Fruit fly (Drosophila melanogaster) whole organism, embryonic: ENCODE results near the gene veli.
A peak's percentile ranks its signal among the peaks of the same experiment; 100 is the strongest.

Experiments used
- Adf1 ChIP-seq: fragments of 200-800 bp; sonication (Bioruptor generic); IDR thresholded peaks from 2 replicates; pipeline ENCODE4 v1.3.6; 2022; ENCODE audit warnings: missing biosample characterization, missing genetic modification characterization
- Atf3 ChIP-seq: fragments of 200-800 bp; sonication (Bioruptor generic); optimal IDR thresholded peaks from 3 replicates; lab custom pipeline; 2016; ENCODE audit warnings: missing biosample characterization, missing genetic modification characterization
- B-H2 ChIP-seq: fragments of 200-800 bp; sonication (Bioruptor generic); optimal IDR thresholded peaks from 2 replicates; lab custom pipeline; 2018; ENCODE audit warnings: missing biosample characterization, mild to moderate bottlenecking, missing genetic modification characterization
- CG10267 ChIP-seq: fragments of 200-800 bp; sonication (Bioruptor generic); optimal IDR thresholded peaks from 2 replicates; lab custom pipeline; 2018; ENCODE audit warnings: missing biosample characterization, mild to moderate bottlenecking, missing genetic modification characterization, moderate library complexity
- CG10431 ChIP-seq: fragments of 200-800 bp; sonication (Bioruptor generic); optimal IDR thresholded peaks from 3 replicates; lab custom pipeline; 2018; ENCODE audit warnings: missing biosample characterization, mild to moderate bottlenecking, missing genetic modification characterization
- CG11696 ChIP-seq: fragments of 200-800 bp; sonication (Bioruptor generic); IDR thresholded peaks from 2 replicates; pipeline ENCODE4 v1.3.6; 2022; ENCODE audit warnings: missing biosample characterization, missing genetic modification characterization
- CG12391 ChIP-seq: fragments of 200-800 bp; sonication (Bioruptor generic); optimal IDR thresholded peaks from 3 replicates; lab custom pipeline; 2018; ENCODE audit warnings: missing biosample characterization, mild to moderate bottlenecking, missing genetic modification characterization, moderate library complexity
- CG17328 ChIP-seq: fragments of 200-800 bp; sonication (Bioruptor generic); IDR thresholded peaks from 2 replicates; pipeline ENCODE4 v1.3.6; 2022; ENCODE audit warnings: missing biosample characterization, missing genetic modification characterization
- CG18619 ChIP-seq: fragments of 200-800 bp; sonication (Bioruptor generic); optimal IDR thresholded peaks from 3 replicates; lab custom pipeline; 2017; ENCODE audit warnings: missing biosample characterization, mild to moderate bottlenecking, missing genetic modification characterization
- CG2678 ChIP-seq: fragments of 200-800 bp; sonication (Bioruptor generic); optimal IDR thresholded peaks from 3 replicates; lab custom pipeline; 2019; ENCODE audit warnings: missing biosample characterization, mild to moderate bottlenecking, missing genetic modification characterization, moderate library complexity
- CG2712 ChIP-seq: fragments of 200-800 bp; optimal IDR thresholded peaks from 3 replicates; lab custom pipeline; 2019; ENCODE audit warnings: missing biosample characterization, mild to moderate bottlenecking, missing genetic modification characterization, moderate library complexity
- CG30431 ChIP-seq: fragments of 200-800 bp; sonication (Bioruptor generic); optimal IDR thresholded peaks from 2 replicates; lab custom pipeline; 2017; ENCODE audit warnings: missing biosample characterization, missing genetic modification characterization
- CG4617 ChIP-seq: fragments of 200-800 bp; sonication (Bioruptor generic); optimal IDR thresholded peaks from 3 replicates; lab custom pipeline; 2016; ENCODE audit warnings: missing biosample characterization, missing genetic modification characterization, borderline replicate concordance
- CG6689 ChIP-seq: fragments of 200-800 bp; sonication (Bioruptor generic); IDR thresholded peaks from 2 replicates; pipeline ENCODE4 v1.3.6; 2022; ENCODE audit warnings: missing biosample characterization, missing genetic modification characterization
- CG7928 ChIP-seq: fragments of 200-800 bp; sonication (Bioruptor generic); optimal IDR thresholded peaks from 2 replicates; lab custom pipeline; 2017; ENCODE audit warnings: missing biosample characterization, mild to moderate bottlenecking, missing genetic modification characterization
- CG7987 ChIP-seq: fragments of 200-800 bp; sonication (Bioruptor generic); optimal IDR thresholded peaks from 2 replicates; lab custom pipeline; 2018; ENCODE audit warnings: missing biosample characterization, mild to moderate bottlenecking, missing genetic modification characterization, moderate library complexity
- CG8359 ChIP-seq: fragments of 200-800 bp; sonication (Bioruptor generic); optimal IDR thresholded peaks from 2 replicates; lab custom pipeline; 2017; ENCODE audit warnings: missing biosample characterization, mild to moderate bottlenecking, missing genetic modification characterization, borderline replicate concordance
- CG8765 ChIP-seq: fragments of 200-800 bp; sonication (Bioruptor generic); IDR thresholded peaks from 2 replicates; pipeline ENCODE4 v1.3.6; 2022; ENCODE audit warnings: missing biosample characterization, missing genetic modification characterization
- CG9817 ChIP-seq: fragments of 200-800 bp; sonication (Bioruptor generic); optimal IDR thresholded peaks from 2 replicates; lab custom pipeline; 2018; ENCODE audit warnings: missing biosample characterization, mild to moderate bottlenecking, missing genetic modification characterization, moderate library complexity
- CrebB ChIP-seq: fragments of 200-800 bp; sonication (Bioruptor generic); optimal IDR thresholded peaks from 3 replicates; lab custom pipeline; 2018; ENCODE audit warnings: missing biosample characterization, mild to moderate bottlenecking, missing genetic modification characterization
- D ChIP-seq, 2 experiments: fragments of 200-800 bp in 1 of 2; fragments of >200 bp in 1 of 2; sonication (Bioruptor generic) in 1 of 2; optimal IDR thresholded peaks; 2 replicates in 1 of 2; 3 replicates in 1 of 2; lab custom pipeline; 2017; ENCODE audit warnings: mild to moderate bottlenecking in 1 of 2, missing biosample characterization in 1 of 2, missing genetic modification characterization in 1 of 2, missing genetic modification reagents in 1 of 2
- D19B ChIP-seq: fragments of 200-800 bp; sonication (Bioruptor generic); optimal IDR thresholded peaks from 2 replicates; lab custom pipeline; 2017; ENCODE audit warnings: missing biosample characterization, mild to moderate bottlenecking, missing genetic modification characterization
- ERR ChIP-seq: fragments of 200-800 bp; sonication (Bioruptor generic); optimal IDR thresholded peaks from 2 replicates; lab custom pipeline; 2016; ENCODE audit warnings: missing biosample characterization, missing genetic modification characterization
- Ets65A ChIP-seq: fragments of 200-800 bp; sonication (Bioruptor generic); peaks from one replicate; lab custom pipeline; 2016; ENCODE audit warnings: missing biosample characterization, missing genetic modification characterization
- Ets97D ChIP-seq: fragments of 200-800 bp; sonication (Bioruptor generic); optimal IDR thresholded peaks from 3 replicates; lab custom pipeline; 2016; ENCODE audit warnings: missing biosample characterization, missing genetic modification characterization
- Hand ChIP-seq: fragments of 200-800 bp; sonication (Bioruptor generic); optimal IDR thresholded peaks from 2 replicates; lab custom pipeline; 2017; ENCODE audit warnings: mild to moderate bottlenecking, missing biosample characterization, missing genetic modification reagents, missing genetic modification characterization
- HmgD ChIP-seq: fragments of 200-800 bp; sonication (Bioruptor generic); optimal IDR thresholded peaks from 3 replicates; lab custom pipeline; 2016; ENCODE audit warnings: missing biosample characterization, missing genetic modification characterization
- Hmx ChIP-seq: fragments of 200-800 bp; sonication (Bioruptor generic); optimal IDR thresholded peaks from 2 replicates; lab custom pipeline; 2016; ENCODE audit warnings: missing biosample characterization, missing genetic modification characterization
- Hr78 ChIP-seq, 2 experiments: fragments of 200-800 bp in 1 of 2; fragments of >200 bp in 1 of 2; sonication (Bioruptor generic) in 1 of 2; optimal IDR thresholded peaks; 2 replicates each; lab custom pipeline; 2017 to 2019; ENCODE audit warnings: missing biosample characterization in 2 of 2, missing genetic modification characterization in 2 of 2, mild to moderate bottlenecking in 1 of 2, moderate library complexity in 1 of 2
- Kr ChIP-seq: fragments of 200-800 bp; sonication (Bioruptor generic); optimal IDR thresholded peaks from 2 replicates; lab custom pipeline; 2017; ENCODE audit warnings: missing biosample characterization, mild to moderate bottlenecking, missing genetic modification characterization
- Lpt ChIP-seq: fragments of >200 bp; optimal IDR thresholded peaks from 2 replicates; lab custom pipeline; 2018; ENCODE audit warnings: missing biosample characterization, missing genetic modification characterization
- Meics ChIP-seq: fragments of 200-800 bp; sonication (Bioruptor generic); optimal IDR thresholded peaks from 2 replicates; lab custom pipeline; 2017; ENCODE audit warnings: missing biosample characterization, mild to moderate bottlenecking, missing genetic modification characterization
- Myb ChIP-seq: fragments of 200-800 bp; sonication (Bioruptor generic); optimal IDR thresholded peaks from 2 replicates; lab custom pipeline; 2016; ENCODE audit warnings: missing biosample characterization, missing genetic modification characterization
- NC2β ChIP-seq: fragments of 200-800 bp; sonication (Bioruptor generic); optimal IDR thresholded peaks from 2 replicates; lab custom pipeline; 2016; ENCODE audit warnings: missing biosample characterization, missing genetic modification characterization
- NFAT ChIP-seq: fragments of 200-800 bp; sonication (Bioruptor generic); IDR thresholded peaks from 2 replicates; pipeline ENCODE4 v1.3.6; 2022; ENCODE audit warnings: missing biosample characterization, missing genetic modification characterization
- Optix ChIP-seq: fragments of 200-800 bp; sonication (Bioruptor generic); IDR thresholded peaks from 3 replicates; pipeline ENCODE4 v1.3.6; 2022; ENCODE audit warnings: missing biosample characterization, missing genetic modification characterization
- PHDP ChIP-seq: fragments of 200-800 bp; sonication (Bioruptor generic); optimal IDR thresholded peaks from 3 replicates; lab custom pipeline; 2018; ENCODE audit warnings: missing biosample characterization, mild to moderate bottlenecking, missing genetic modification characterization, moderate library complexity
- ara ChIP-seq: fragments of 200-800 bp; sonication (Bioruptor generic); IDR thresholded peaks from 2 replicates; pipeline ENCODE4 v1.3.6; 2022; ENCODE audit warnings: missing biosample characterization, missing genetic modification characterization
- chm ChIP-seq: fragments of 200-800 bp; sonication (Bioruptor generic); IDR thresholded peaks from 2 replicates; pipeline ENCODE4 v1.3.6; 2022; ENCODE audit warnings: missing biosample characterization, missing genetic modification characterization
- crol ChIP-seq: fragments of 200-800 bp; sonication (Bioruptor generic); IDR thresholded peaks from 2 replicates; pipeline ENCODE4 v1.3.6; 2022; ENCODE audit warnings: missing biosample characterization, missing genetic modification characterization
- fd96Cb ChIP-seq: fragments of 200-800 bp; sonication (Bioruptor generic); optimal IDR thresholded peaks from 2 replicates; lab custom pipeline; 2018; ENCODE audit warnings: missing biosample characterization, mild to moderate bottlenecking, missing genetic modification characterization, moderate library complexity
- gcm ChIP-seq: fragments of 200-800 bp; sonication (Bioruptor generic); optimal IDR thresholded peaks from 2 replicates; lab custom pipeline; 2019; ENCODE audit warnings: missing biosample characterization, mild to moderate bottlenecking, missing genetic modification characterization, moderate library complexity
- insv ChIP-seq, 2 experiments: fragments of 200-800 bp; sonication (Bioruptor generic); optimal IDR thresholded peaks; 3 replicates each; lab custom pipeline; 2016 to 2018; ENCODE audit warnings: missing biosample characterization in 2 of 2, missing genetic modification characterization in 2 of 2
- lmd ChIP-seq: fragments of 200-800 bp; sonication (Bioruptor generic); IDR thresholded peaks from 2 replicates; pipeline ENCODE4 v1.3.6; 2022; ENCODE audit warnings: missing biosample characterization, missing genetic modification characterization
- mam ChIP-seq: fragments of 200-800 bp; sonication (Bioruptor generic); optimal IDR thresholded peaks from 3 replicates; lab custom pipeline; 2016; ENCODE audit warnings: missing biosample characterization, missing genetic modification characterization
- pnt ChIP-seq: fragments of 200-800 bp; sonication (Bioruptor generic); optimal IDR thresholded peaks from 3 replicates; lab custom pipeline; 2016; ENCODE audit warnings: missing biosample characterization, missing genetic modification characterization
- repo ChIP-seq: fragments of 200-800 bp; sonication (Bioruptor generic); optimal IDR thresholded peaks from 2 replicates; lab custom pipeline; 2016; ENCODE audit warnings: missing biosample characterization, missing genetic modification characterization
- rib ChIP-seq: fragments of 200-800 bp; sonication (Bioruptor generic); IDR thresholded peaks from 2 replicates; pipeline ENCODE4 v1.3.6; 2022; ENCODE audit warnings: missing biosample characterization, missing genetic modification characterization
- seq ChIP-seq: fragments of 200-800 bp; sonication (Bioruptor generic); IDR thresholded peaks from 2 replicates; pipeline ENCODE4 v1.3.6; 2022; ENCODE audit warnings: missing biosample characterization, missing genetic modification characterization
- slbo ChIP-seq: fragments of 200-800 bp; sonication (Bioruptor generic); IDR thresholded peaks from 2 replicates; pipeline ENCODE4 v1.3.6; 2022; ENCODE audit warnings: missing biosample characterization, missing genetic modification characterization
- zen2 ChIP-seq: fragments of 200-800 bp; sonication (Bioruptor generic); IDR thresholded peaks from 3 replicates; pipeline ENCODE4 v1.3.6; 2022; ENCODE audit warnings: missing biosample characterization, missing genetic modification characterization; ENCODE audit not compliant: partially characterized antibody

veli gene

dm6 chr3R:25039028-25039476, 26.3 kb downstream of the veli start, which contains the start of the genes Ythdf and bai (continued):
- TF ChIP-seq Kr (no peak), CG2678 (tag; lab: Kevin White, UChicago) (no peak), CG9817 (tag; lab: Kevin White, UChicago) (no peak), CG30431 (GFP tag; lab: Kevin White, UChicago) (no peak), PHDP (tag; lab: Kevin White, UChicago) (no peak), Hand (GFP tag; lab: Kevin White, UChicago) (no peak), CG12391 (no peak), ERR (GFP tag; lab: Kevin White, UChicago) (peak; percentile 13), D19B (GFP tag; lab: Kevin White, UChicago) (no peak), CG7987 (GFP tag; lab: Kevin White, UChicago) (no peak), Optix (GFP tag; lab: Robert Waterston, UW) (no peak), crol (GFP tag; lab: Robert Waterston, UW) (no peak), CG6689 (GFP tag; lab: Robert Waterston, UW) (no peak), CG8359 (GFP tag; lab: Kevin White, UChicago) (no peak), Ets97D (peak; percentile 67), CG8765 (GFP tag; lab: Robert Waterston, UW) (no peak), CG18619 (GFP tag; lab: Kevin White, UChicago) (no peak), seq (GFP tag; lab: Robert Waterston, UW) (no peak), pnt (GFP tag; lab: Kevin White, UChicago) (no peak), Lpt (GFP tag; lab: Kevin White, UChicago) (no peak), Meics (GFP tag; lab: Kevin White, UChicago) (no peak), Hr78 (GFP tag; optimal IDR thresholded peaks at IDR 0.05; lab: Kevin White, UChicago) (no peak), CG10431 (no peak), lmd (no peak; the same call in 1 of the 2 replicates), NC2β (GFP tag; lab: Kevin White, UChicago) (peak; percentile 44), CG4617 (GFP tag; lab: Kevin White, UChicago) (peak; percentile 78), repo (GFP tag; lab: Kevin White, UChicago) (no peak), CG11696 (no peak), Ets65A (GFP tag; lab: Kevin White, UChicago) (peak; percentile 93), mam (peak; percentile 63), rib (GFP tag; lab: Robert Waterston, UW) (no peak), NFAT (GFP tag; lab: Robert Waterston, UW) (no peak; the same call in 1 of the 2 replicates), D (optimal IDR thresholded peaks at IDR 0.05; lab: Kevin White, UChicago) (no peak), D (GFP tag; optimal IDR thresholded peaks at IDR 0.05; lab: Kevin White, UChicago) (no peak), CG7928 (GFP tag; lab: Kevin White, UChicago) (peak; percentile 94), gcm (GFP tag; lab: Kevin White, UChicago) (no peak), fd96Cb (no peak), B-H2 (GFP tag; lab: Kevin White, UChicago) (no peak), zen2 (no peak; the same call in 1 of the 3 replicates), ara (GFP tag; lab: Robert Waterston, UW) (no peak), CG2712 (tag; lab: Kevin White, UChicago) (no peak), CrebB (tag; lab: Kevin White, UChicago) (peak; percentile 46), insv (GFP tag; optimal IDR thresholded peaks at IDR 0.05; lab: Kevin White, UChicago) (peak in 1 of 2 experiments; percentile 1), Myb (GFP tag; lab: Kevin White, UChicago) (peak; percentile 89), HmgD (GFP tag; lab: Kevin White, UChicago) (peak; percentile 17), slbo (GFP tag; lab: Robert Waterston, UW) (peak; percentile 64; the same call in 1 of the 2 replicates), chm (GFP tag; lab: Robert Waterston, UW) (0 out of 2 replicates have a peak, but pooled peaks have one; percentile 13), Hmx (no peak), Atf3 (GFP tag; lab: Kevin White, UChicago) (no peak), CG17328 (GFP tag; lab: Robert Waterston, UW) (no peak), Adf1 (GFP tag; lab: Robert Waterston, UW) (no peak), CG10267 (tag; lab: Kevin White, UChicago) (peak; percentile 98)
